Fruit fly (Drosophila melanogaster): ENCODE data around the gene CG3713.
A peak's percentile ranks its signal among the peaks of the same experiment; 100 is the strongest.

The CG3713 gene

dm6 chrX:796397-796989 lies 50.5 kb downstream of the CG3713 start (continued):
- TF ChIP-seq CG1529 (GFP tag; optimal IDR thresholded peaks at IDR 0.05) (no peak), Antp (GFP tag; optimal IDR thresholded peaks at IDR 0.05) (no peak), Chrac-16 (GFP tag; optimal IDR thresholded peaks at IDR 0.05) (no peak), nerfin-1 (tag; optimal IDR thresholded peaks at IDR 0.05) (no peak), Optix (GFP tag; IDR thresholded peaks at IDR 0.05) (no peak), cad (GFP tag; optimal IDR thresholded peaks at IDR 0.05) (no peak), tio (GFP tag; optimal IDR thresholded peaks at IDR 0.05) (no peak), Hey (tag; optimal IDR thresholded peaks at IDR 0.05) (no peak), Hr39 (optimal IDR thresholded peaks at IDR 0.05) (no peak), Ets97D (GFP tag; optimal IDR thresholded peaks at IDR 0.05) (no peak), Six4 (GFP tag; optimal IDR thresholded peaks at IDR 0.05) (no peak), CG3407 (GFP tag; optimal IDR thresholded peaks at IDR 0.05) (no peak), Scr (GFP tag; IDR thresholded peaks at IDR 0.05; ENCODE audit: partially characterized antibody) (peak; percentile 96), ro (GFP tag; IDR thresholded peaks at IDR 0.05) (no peak), dysf (GFP tag; IDR thresholded peaks at IDR 0.05) (peak; percentile 25; the same call in 1 of the 3 replicates), NC2β (GFP tag; optimal IDR thresholded peaks at IDR 0.05) (peak; percentile 5), CG30431 (GFP tag; optimal IDR thresholded peaks at IDR 0.05) (no peak), Oli (tag; optimal IDR thresholded peaks at IDR 0.05) (no peak), CG33213 (GFP tag; optimal IDR thresholded peaks at IDR 0.05) (peak; percentile 98), CG11247 (GFP tag; IDR thresholded peaks at IDR 0.05) (no peak), CG16779 (GFP tag; IDR thresholded peaks at IDR 0.05) (no peak), Drgx (GFP tag; IDR thresholded peaks at IDR 0.05) (peak; percentile 37), gfzf (GFP tag; optimal IDR thresholded peaks at IDR 0.05) (no peak), otp (GFP tag; IDR thresholded peaks at IDR 0.05) (0 out of 3 replicates have a peak, but pooled peaks have one; percentile 39), CTCF (GFP tag; optimal IDR thresholded peaks at IDR 0.05) (no peak), Dip3 (GFP tag; optimal IDR thresholded peaks at IDR 0.05) (no peak), CG12942 (GFP tag; optimal IDR thresholded peaks at IDR 0.05) (no peak), sc (optimal IDR thresholded peaks at IDR 0.05) (no peak), sc (GFP tag; optimal IDR thresholded peaks at IDR 0.05) (no peak), HLHmδ (GFP tag; optimal IDR thresholded peaks at IDR 0.05) (peak; percentile 41), Usf (GFP tag; optimal IDR thresholded peaks at IDR 0.05) (no peak), ase (GFP tag; IDR thresholded peaks at IDR 0.05) (no peak), CG6854 (GFP tag; optimal IDR thresholded peaks at IDR 0.05) (no peak), Xbp1 (GFP tag; optimal IDR thresholded peaks at IDR 0.05) (peak; percentile 34), Bteb2 (GFP tag; optimal IDR thresholded peaks at IDR 0.05) (no peak), bowl (GFP tag; IDR thresholded peaks at IDR 0.05) (no peak), sob (GFP tag; IDR thresholded peaks at IDR 0.05) (no peak), C15 (GFP tag; IDR thresholded peaks at IDR 0.05) (no peak), lmd (GFP tag; IDR thresholded peaks at IDR 0.05) (no peak), ERR (GFP tag; optimal IDR thresholded peaks at IDR 0.05) (no peak), CG2202 (tag; optimal IDR thresholded peaks at IDR 0.05) (no peak), CG4282 (GFP tag; optimal IDR thresholded peaks at IDR 0.05) (no peak), H15 (GFP tag; IDR thresholded peaks at IDR 0.05) (no peak), CG18764 (GFP tag; optimal IDR thresholded peaks at IDR 0.05) (no peak), CG9727 (GFP tag; optimal IDR thresholded peaks at IDR 0.05) (peak; percentile 2), CG6791 (GFP tag; IDR thresholded peaks at IDR 0.05; ENCODE audit: partially characterized antibody) (peak; percentile 98), Dref (GFP tag; IDR thresholded peaks at IDR 0.05) (no peak), HLH54F (GFP tag; optimal IDR thresholded peaks at IDR 0.05) (peak; percentile 21), ci (GFP tag; IDR thresholded peaks at IDR 0.05) (no peak), crp (GFP tag; optimal IDR thresholded peaks at IDR 0.05) (peak; percentile 10 to 82), bsh (GFP tag; optimal IDR thresholded peaks at IDR 0.05) (peak in 1 of 2 experiments; percentile 1), ssp (GFP tag; IDR thresholded peaks at IDR 0.05) (no peak), Max (GFP tag; optimal IDR thresholded peaks at IDR 0.05) (peak; percentile 38)

Data from whole organism, embryonic.